Worm (Caenorhabditis elegans) whole organism, L2 larva: ENCODE results near the gene Y45F10B.59.
"Not testable (repeated sequence)": the region's sequence is repeated elsewhere in the genome, so short reads cannot be mapped to it uniquely, and the experiment has no call there.

Experiments
- C34F6.9 ChIP-seq: fragments of 150-350 bp; optimal IDR thresholded peaks from 2 replicates; lab custom pipeline; 2014; ENCODE audit warnings: missing biosample characterization, missing genetic modification characterization
- Y55F3AM.14 ChIP-seq: fragments of 200-800 bp; sonication (Bioruptor generic); optimal IDR thresholded peaks from 2 replicates; lab custom pipeline; 2018; ENCODE audit warnings: mild to moderate bottlenecking, missing genetic modification characterization, missing compliant biosample characterization
- ceh-16 ChIP-seq: fragments of 150-350 bp; optimal IDR thresholded peaks from 2 replicates; lab custom pipeline; 2014; ENCODE audit warnings: missing biosample characterization, missing genetic modification characterization
- ceh-82 ChIP-seq: fragments of 150-350 bp; optimal IDR thresholded peaks from 2 replicates; lab custom pipeline; 2014; ENCODE audit warnings: missing biosample characterization, missing genetic modification characterization
- crh-2 ChIP-seq: sonication (generic microtip); optimal IDR thresholded peaks from 2 replicates; lab custom pipeline; 2017; ENCODE audit warnings: missing biosample characterization, missing genetic modification characterization
- fos-1 ChIP-seq: fragments of 150-350 bp; optimal IDR thresholded peaks from 2 replicates; lab custom pipeline; 2014; ENCODE audit warnings: missing biosample characterization, missing genetic modification characterization
- lsy-2 ChIP-seq, 2 experiments: fragments of 150-350 bp in 1 of 2; sonication (generic microtip) in 1 of 2; optimal IDR thresholded peaks; 2 replicates each; lab custom pipeline; 2014 to 2017; ENCODE audit warnings: missing biosample characterization in 2 of 2, missing genetic modification characterization in 2 of 2
- nhr-237 ChIP-seq: fragments of 150-350 bp; optimal IDR thresholded peaks from 2 replicates; lab custom pipeline; 2014; ENCODE audit warnings: missing biosample characterization, missing genetic modification characterization
- nhr-6 ChIP-seq: fragments of 150-350 bp; optimal IDR thresholded peaks from 2 replicates; lab custom pipeline; 2014; ENCODE audit warnings: missing biosample characterization, missing genetic modification characterization
- nhr-77 ChIP-seq: fragments of 150-350 bp; optimal IDR thresholded peaks from 2 replicates; lab custom pipeline; 2014; ENCODE audit warnings: missing biosample characterization, missing genetic modification characterization
- snpc-4 ChIP-seq: fragments of 150-350 bp; optimal IDR thresholded peaks from 2 replicates; lab custom pipeline; 2014; ENCODE audit warnings: missing biosample characterization, missing genetic modification characterization
- ztf-4 ChIP-seq: fragments of 150-350 bp; optimal IDR thresholded peaks from 2 replicates; lab custom pipeline; 2014; ENCODE audit warnings: missing biosample characterization, missing genetic modification characterization

Gene Y45F10B.59

ce11 chrIV:13649126-13649525 is 46.7 kb downstream of the Y45F10B.59 start, which contains the start of gene C08F11.10:
Gene C08F11.10 (minus strand): TSS chrIV:13649226.
- TF ChIP-seq nhr-6 (no peak), nhr-237 (tag; lab: Kevin White, UChicago) (no peak)

- TF ChIP-seq ceh-16 (tag; lab: Kevin White, UChicago) (no peak), Y55F3AM.14 (GFP tag; lab: Kevin White, UChicago) (no peak), ceh-82 (tag; lab: Kevin White, UChicago) (no peak), snpc-4 (tag; lab: Kevin White, UChicago) (no peak), nhr-237 (tag; lab: Kevin White, UChicago) (no peak), lsy-2 (tag; optimal IDR thresholded peaks at IDR 0.05; lab: Kevin White, UChicago) (no peak)
Measured at ce11 chrIV:13650238-13650637, 47.8 kb downstream of the Y45F10B.59 start, which contains the start of gene C08F11.17. Gene C08F11.17 (minus strand): TSS chrIV:13650338.

ce11 chrIV:13651411-13651810 is 49.0 kb downstream of the Y45F10B.59 start, which contains the start of gene C08F11.12:
Gene C08F11.12 (minus strand): TSS chrIV:13651511.
- TF ChIP-seq C34F6.9 (tag; lab: Kevin White, UChicago); nhr-77; ztf-4: not testable (repeated sequence)

ce11 chrIV:13652023-13652422 is 49.6 kb downstream of the Y45F10B.59 start, which contains the start of gene Y45F10C.6:
Gene Y45F10C.6 (plus strand): TSS chrIV:13652323.
- not testable (repeated sequence) for TF ChIP-seq crh-2, fos-1, snpc-4 (tag; lab: Kevin White, UChicago)
